Worm (Caenorhabditis elegans): Measurements from ENCODE around the gene syx-6.

The syx-6 gene

ce11 chrX:3178501-3178900 lies 14.2 kb downstream of the syx-6 start, which contains the start of gene klp-4:
TSS of gene klp-4 (minus strand) at chrX:3178701.
- TF ChIP-seq drap-1 (GFP tag; optimal IDR thresholded peaks at IDR 0.05) (no peak), cnd-1 (tag; optimal IDR thresholded peaks at IDR 0.05) (no peak), sptf-1 (tag; optimal IDR thresholded peaks at IDR 0.05) (no peak), nhr-28 (tag; optimal IDR thresholded peaks at IDR 0.05) (no peak), mab-5 (tag; optimal IDR thresholded peaks at IDR 0.05) (no peak), ces-1 (GFP tag; optimal IDR thresholded peaks at IDR 0.05) (no peak), nhr-237 (tag; optimal IDR thresholded peaks at IDR 0.05) (no peak), sem-2 (GFP tag; optimal IDR thresholded peaks at IDR 0.05) (no peak), ceh-39 (tag; optimal IDR thresholded peaks at IDR 0.05) (no peak), lin-32 (GFP tag; optimal IDR thresholded peaks at IDR 0.05) (no peak), mls-2 (tag; optimal IDR thresholded peaks at IDR 0.05) (no peak), ham-2 (GFP tag; optimal IDR thresholded peaks at IDR 0.05) (no peak), nhr-12 (tag; optimal IDR thresholded peaks at IDR 0.05) (no peak), nhr-2 (tag; optimal IDR thresholded peaks at IDR 0.05) (no peak), nhr-76 (tag; optimal IDR thresholded peaks at IDR 0.05) (no peak), M03D4.4 (tag; optimal IDR thresholded peaks at IDR 0.05) (no peak), ztf-11 (tag; optimal IDR thresholded peaks at IDR 0.05) (no peak)

DNA sequence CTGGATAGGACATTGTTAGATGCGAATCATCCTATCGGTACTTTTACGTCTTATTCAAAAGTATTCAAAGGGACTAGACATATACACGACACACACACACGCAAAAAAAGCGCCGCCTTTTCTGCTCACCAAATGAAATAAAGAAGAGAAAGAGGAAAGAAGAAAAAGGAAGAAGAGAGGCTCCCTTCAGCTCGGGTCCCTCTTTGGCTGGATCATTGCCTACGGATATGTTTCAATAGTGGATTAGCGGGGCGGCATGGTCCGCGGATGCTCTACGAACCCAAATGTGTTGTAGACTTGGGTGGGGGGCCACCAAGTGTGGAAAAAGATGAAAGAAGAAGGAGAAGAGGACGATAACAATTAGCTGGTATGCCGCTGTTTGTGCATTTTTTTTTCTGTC lies 17.1 kb downstream of the syx-6 start:
- no peak for TF ChIP-seq sem-2 (GFP tag; optimal IDR thresholded peaks at IDR 0.05)
- TF ChIP-seq ces-1 (GFP tag; optimal IDR thresholded peaks at IDR 0.05), result peak; percentile 87

ce11 chrX:3181870-3182269 lies 17.5 kb downstream of the syx-6 start:
- no peak for TF ChIP-seq bed-3 (GFP tag; optimal IDR thresholded peaks at IDR 0.05)
- no peak for TF ChIP-seq pha-4 (tag; optimal IDR thresholded peaks at IDR 0.05)
- TF ChIP-seq flh-1 (GFP tag; optimal IDR thresholded peaks at IDR 0.05), result no peak
- no peak for TF ChIP-seq ham-2 (GFP tag; optimal IDR thresholded peaks at IDR 0.05)
- TF ChIP-seq zip-8 (tag; optimal IDR thresholded peaks at IDR 0.05), result no peak
- TF ChIP-seq tbx-8 (GFP tag; optimal IDR thresholded peaks at IDR 0.05), result no peak
- no peak for TF ChIP-seq ztf-11 (tag; optimal IDR thresholded peaks at IDR 0.05)
- no peak for TF ChIP-seq mls-2 (tag; optimal IDR thresholded peaks at IDR 0.05)
- no peak for TF ChIP-seq ceh-39 (tag; optimal IDR thresholded peaks at IDR 0.05)
- no peak for TF ChIP-seq lsy-2 (tag; optimal IDR thresholded peaks at IDR 0.05)
- no peak for TF ChIP-seq mep-1 (tag; optimal IDR thresholded peaks at IDR 0.05)
- TF ChIP-seq sem-2 (GFP tag; optimal IDR thresholded peaks at IDR 0.05), result no peak
- no peak for TF ChIP-seq ces-1 (GFP tag; optimal IDR thresholded peaks at IDR 0.05)
- TF ChIP-seq nhr-76 (tag; optimal IDR thresholded peaks at IDR 0.05), result no peak
- TF ChIP-seq elt-1 (tag; optimal IDR thresholded peaks at IDR 0.05; ENCODE audit: borderline replicate concordance, insufficient read depth), result no peak
- TF ChIP-seq unc-62 (GFP tag; optimal IDR thresholded peaks at IDR 0.05), result no peak
- TF ChIP-seq M03D4.4 (tag; optimal IDR thresholded peaks at IDR 0.05), result no peak
- TF ChIP-seq ceh-83 (GFP tag; optimal IDR thresholded peaks at IDR 0.05), result no peak
- TF ChIP-seq unc-120 (tag; optimal IDR thresholded peaks at IDR 0.05; ENCODE audit: poor library complexity, severe bottlenecking), result no peak
- no peak for TF ChIP-seq nhr-2 (tag; optimal IDR thresholded peaks at IDR 0.05)

DNA sequence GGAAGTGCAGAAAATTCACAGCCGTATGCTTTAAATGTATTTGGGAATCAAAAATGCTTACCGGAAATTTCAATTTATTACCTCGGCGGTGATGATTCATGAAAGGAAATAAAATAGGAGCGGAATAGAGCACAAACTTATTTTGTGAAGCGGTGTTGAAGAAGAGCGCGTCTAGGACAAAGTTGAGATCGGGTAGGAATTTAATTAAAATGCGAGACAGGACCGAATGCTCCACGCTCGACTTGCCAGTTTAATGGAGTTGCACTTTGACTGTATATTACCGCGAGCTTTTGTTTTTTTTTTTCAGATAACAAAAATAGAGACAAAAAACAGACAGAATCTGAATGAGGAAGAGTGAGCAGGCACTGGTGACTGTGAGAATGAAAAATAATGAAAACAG lies 20.3 kb downstream of the syx-6 start:
- TF ChIP-seq ces-1 (GFP tag; optimal IDR thresholded peaks at IDR 0.05) (peak; percentile 54), cnd-1 (tag; optimal IDR thresholded peaks at IDR 0.05) (no peak), ceh-83 (GFP tag; optimal IDR thresholded peaks at IDR 0.05) (no peak)

- TF ChIP-seq unc-62 (GFP tag; optimal IDR thresholded peaks at IDR 0.05) (peak; percentile 81), unc-39 (tag; optimal IDR thresholded peaks at IDR 0.05) (no peak), hlh-1 (tag; optimal IDR thresholded peaks at IDR 0.05) (peak; percentile 68), ces-1 (GFP tag; optimal IDR thresholded peaks at IDR 0.05) (peak; percentile 72), lin-13 (tag; optimal IDR thresholded peaks at IDR 0.05) (no peak)
Observed at ce11 chrX:3190193-3190592, 25.9 kb downstream of the syx-6 start.
